Worm (Caenorhabditis elegans): ENCODE results near the gene fbxa-141.

DNA sequence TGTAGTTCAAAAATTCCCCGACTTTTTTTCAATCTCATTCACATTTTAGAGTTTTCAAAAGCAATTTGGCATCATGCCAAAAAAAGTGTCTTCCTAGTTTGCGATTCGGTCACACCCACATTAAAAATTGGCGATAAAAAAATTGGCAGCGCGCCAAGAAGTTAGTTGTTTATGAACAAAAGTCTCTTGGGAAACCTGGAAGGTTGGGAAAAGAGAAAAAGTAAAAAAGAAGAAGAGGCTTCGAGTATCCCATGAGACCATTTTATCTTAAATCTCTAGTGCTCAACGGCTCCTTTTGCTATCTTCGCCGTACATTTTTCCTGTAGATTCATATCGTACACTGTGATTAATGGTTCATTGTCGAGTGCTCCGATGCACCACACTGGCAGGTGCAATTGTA, 24.9 kb downstream of the fbxa-141 start:
- no peak for TF ChIP-seq ceh-45 (GFP tag; IDR thresholded peaks at IDR 0.05)
- TF ChIP-seq sdc-2 (tag; optimal IDR thresholded peaks at IDR 0.05) = no peak
- TF ChIP-seq Y22D7AL.16 (tag; optimal IDR thresholded peaks at IDR 0.05) = no peak
- TF ChIP-seq ama-1 (optimal IDR thresholded peaks at IDR 0.05) = no peak
- TF ChIP-seq pha-4 (tag; optimal IDR thresholded peaks at IDR 0.05) = no peak
- no peak for TF ChIP-seq lin-11 (tag; optimal IDR thresholded peaks at IDR 0.05)
- TF ChIP-seq nfya-1 (tag; optimal IDR thresholded peaks at IDR 0.05) = no peak
- TF ChIP-seq C08G9.2 (tag; optimal IDR thresholded peaks at IDR 0.05) = no peak
- no peak for TF ChIP-seq ceh-22 (tag; optimal IDR thresholded peaks at IDR 0.05)
- TF ChIP-seq pros-1 (tag; optimal IDR thresholded peaks at IDR 0.05) = no peak
- TF ChIP-seq hlh-30 (tag; optimal IDR thresholded peaks at IDR 0.05; ENCODE audit: insufficient read depth) = no peak
- TF ChIP-seq ceh-30 (tag; optimal IDR thresholded peaks at IDR 0.05) = no peak
